Fruit fly (Drosophila melanogaster): ENCODE results near the gene for.

dm6 chr2L:3685139-3685851, 28.5 kb upstream of the for start:
- no peak for TF ChIP-seq CG16779 (GFP tag; IDR thresholded peaks at IDR 0.05)
- TF ChIP-seq CG9817 (tag; optimal IDR thresholded peaks at IDR 0.05), result no peak
- TF ChIP-seq H2.0 (GFP tag; IDR thresholded peaks at IDR 0.05), result no peak
